Worm (Caenorhabditis elegans) whole organism, midembryonic: Measurements from ENCODE around the gene yif-1.

Source experiments
- T22C8.4 ChIP-seq: fragments of 200-800 bp; sonication (Bioruptor generic); IDR thresholded peaks from 2 replicates; pipeline ENCODE4 v1.3.6; 2022; ENCODE audit warnings: missing genetic modification characterization, missing compliant biosample characterization
- flt-1 ChIP-seq: fragments of 200-800 bp; sonication (Bioruptor generic); IDR thresholded peaks from 2 replicates; pipeline ENCODE4 v1.3.6; 2022; ENCODE audit warnings: missing genetic modification characterization, missing compliant biosample characterization
- med-1 ChIP-seq: sonication (generic microtip); optimal IDR thresholded peaks from 2 replicates; lab custom pipeline; 2017; ENCODE audit warnings: missing genetic modification characterization, mild to moderate bottlenecking, missing compliant biosample characterization, antibody characterized with exemption, missing genetic modification reagents; ENCODE audit not compliant: insufficient read depth
- ref-1 ChIP-seq: fragments of 200-800 bp; sonication (Bioruptor generic); conservative IDR thresholded peaks from 2 replicates; pipeline ENCODE4 v1.3.6; 2022; ENCODE audit warnings: missing genetic modification reagents, missing genetic modification characterization, missing compliant biosample characterization
- tab-1 ChIP-seq: fragments of 200-800 bp; sonication (Bioruptor generic); IDR thresholded peaks from 2 replicates; pipeline ENCODE4 v1.3.6; 2022; ENCODE audit warnings: missing genetic modification characterization, missing compliant biosample characterization
- ztf-29 ChIP-seq: fragments of 200-800 bp; sonication (Bioruptor generic); IDR thresholded peaks from 2 replicates; pipeline ENCODE4 v1.3.6; 2022; ENCODE audit warnings: missing genetic modification reagents, missing genetic modification characterization, missing compliant biosample characterization

DNA sequence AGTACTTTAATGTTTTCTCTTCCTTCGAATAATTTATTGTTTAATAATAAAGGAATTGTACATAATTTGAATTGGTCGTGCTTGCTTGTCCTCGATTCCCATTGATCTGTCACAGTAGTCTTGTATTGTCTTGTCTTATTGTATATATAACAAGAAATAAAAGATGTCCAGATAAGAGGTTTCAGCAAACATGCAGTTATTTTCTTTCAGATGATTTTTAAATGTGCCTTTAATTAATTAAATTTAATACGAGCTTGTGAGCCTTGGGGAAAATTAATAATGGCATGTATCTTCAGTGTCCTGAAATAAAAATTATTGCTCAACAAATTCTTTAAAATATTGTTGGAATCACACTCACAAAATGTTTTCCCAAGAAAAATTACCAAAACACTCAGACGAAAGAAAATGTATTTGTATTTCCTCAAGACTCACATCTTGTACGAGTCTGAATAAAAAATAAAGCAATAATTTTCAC lies 31.6 kb downstream of the yif-1 start:
- TF ChIP-seq tab-1 (GFP tag; lab: Robert Waterston, UW) (no peak), med-1 (no peak), ref-1 (GFP tag; lab: Robert Waterston, UW) (no peak), flt-1 (GFP tag; lab: Robert Waterston, UW) (no peak), T22C8.4 (GFP tag; lab: Robert Waterston, UW) (no peak), ztf-29 (no peak)
